Worm (Caenorhabditis elegans) whole organism, L2 larva: ENCODE results near the gene F44E2.9.

Experiments used
- C34F6.9 ChIP-seq: fragments of 150-350 bp; optimal IDR thresholded peaks from 2 replicates; lab custom pipeline; 2014; ENCODE audit warnings: missing biosample characterization, missing genetic modification characterization
- F13H6.1 ChIP-seq: sonication (generic microtip); optimal IDR thresholded peaks from 2 replicates; lab custom pipeline; 2016; ENCODE audit warnings: missing genetic modification characterization, missing compliant biosample characterization
- R02D3.7 ChIP-seq: fragments of 150-350 bp; optimal IDR thresholded peaks from 2 replicates; lab custom pipeline; 2014; ENCODE audit warnings: missing biosample characterization, missing genetic modification characterization
- ZK546.5 ChIP-seq: sonication (generic microtip); optimal IDR thresholded peaks from 2 replicates; lab custom pipeline; 2017; ENCODE audit warnings: missing biosample characterization, missing genetic modification characterization
- alr-1 ChIP-seq: fragments of 150-350 bp; optimal IDR thresholded peaks from 2 replicates; lab custom pipeline; 2014; ENCODE audit warnings: missing biosample characterization, missing genetic modification characterization
- aly-2 ChIP-seq: fragments of 150-350 bp; optimal IDR thresholded peaks from 2 replicates; lab custom pipeline; 2014; ENCODE audit warnings: missing biosample characterization, missing genetic modification characterization
- ceh-16 ChIP-seq: fragments of 150-350 bp; optimal IDR thresholded peaks from 2 replicates; lab custom pipeline; 2014; ENCODE audit warnings: missing biosample characterization, missing genetic modification characterization
- dmd-4 ChIP-seq: sonication (generic microtip); optimal IDR thresholded peaks from 2 replicates; lab custom pipeline; 2017; ENCODE audit warnings: missing biosample characterization, missing genetic modification characterization
- egl-27 ChIP-seq: sonication (generic microtip); optimal IDR thresholded peaks from 3 replicates; lab custom pipeline; 2017; ENCODE audit warnings: missing biosample characterization, missing genetic modification reagents, missing genetic modification characterization
- elt-1 ChIP-seq: fragments of 150-350 bp; optimal IDR thresholded peaks from 2 replicates; lab custom pipeline; 2014; ENCODE audit warnings: missing biosample characterization, missing genetic modification characterization
- elt-3 ChIP-seq: sonication (generic microtip); optimal IDR thresholded peaks from 2 replicates; lab custom pipeline; 2017; ENCODE audit warnings: missing biosample characterization, missing genetic modification characterization
- fos-1 ChIP-seq: fragments of 150-350 bp; optimal IDR thresholded peaks from 2 replicates; lab custom pipeline; 2014; ENCODE audit warnings: missing biosample characterization, missing genetic modification characterization
- gmeb-1 ChIP-seq: fragments of 150-350 bp; optimal IDR thresholded peaks from 2 replicates; lab custom pipeline; 2014; ENCODE audit warnings: missing biosample characterization, missing genetic modification characterization
- lin-11 ChIP-seq: fragments of 150-350 bp; sonication (generic microtip); optimal IDR thresholded peaks from 2 replicates; lab custom pipeline; 2014; ENCODE audit warnings: missing biosample characterization, missing genetic modification characterization, inconsistent platforms, mixed read lengths
- lin-13 ChIP-seq: fragments of 150-350 bp; optimal IDR thresholded peaks from 2 replicates; lab custom pipeline; 2014; ENCODE audit warnings: missing biosample characterization, missing genetic modification reagents, missing genetic modification characterization
- lin-39 ChIP-seq: fragments of 150-350 bp; optimal IDR thresholded peaks from 2 replicates; lab custom pipeline; 2014; ENCODE audit warnings: missing biosample characterization, missing genetic modification reagents, missing genetic modification characterization
- lsy-2 ChIP-seq, 2 experiments: fragments of 150-350 bp in 1 of 2; sonication (generic microtip) in 1 of 2; optimal IDR thresholded peaks; 2 replicates each; lab custom pipeline; 2014 to 2017; ENCODE audit warnings: missing biosample characterization in 2 of 2, missing genetic modification characterization in 2 of 2
- mab-5 ChIP-seq: fragments of 150-350 bp; optimal IDR thresholded peaks from 2 replicates; lab custom pipeline; 2014; ENCODE audit warnings: missing biosample characterization, missing genetic modification characterization
- mbf-1 ChIP-seq: sonication (generic microtip); optimal IDR thresholded peaks from 2 replicates; lab custom pipeline; 2017; ENCODE audit warnings: missing biosample characterization, missing genetic modification characterization
- mdl-1 ChIP-seq, 2 experiments: fragments of 150-350 bp in 1 of 2; sonication (generic microtip) in 1 of 2; optimal IDR thresholded peaks; 2 replicates each; lab custom pipeline; 2017; ENCODE audit warnings: missing biosample characterization in 2 of 2, missing genetic modification characterization in 2 of 2
- nhr-11 ChIP-seq: fragments of 150-350 bp; optimal IDR thresholded peaks from 2 replicates; lab custom pipeline; 2014; ENCODE audit warnings: missing biosample characterization, missing genetic modification characterization
- nhr-12 ChIP-seq: fragments of 150-350 bp; optimal IDR thresholded peaks from 2 replicates; lab custom pipeline; 2014; ENCODE audit warnings: missing biosample characterization, missing genetic modification characterization
- nhr-129 ChIP-seq: fragments of 150-350 bp; optimal IDR thresholded peaks from 2 replicates; lab custom pipeline; 2014; ENCODE audit warnings: missing biosample characterization, missing genetic modification characterization
- nhr-21 ChIP-seq: fragments of 150-350 bp; optimal IDR thresholded peaks from 2 replicates; lab custom pipeline; 2014; ENCODE audit warnings: missing biosample characterization, missing genetic modification characterization
- nhr-23 ChIP-seq: fragments of 150-350 bp; optimal IDR thresholded peaks from 2 replicates; lab custom pipeline; 2014; ENCODE audit warnings: missing biosample characterization, missing genetic modification reagents, missing genetic modification characterization
- nhr-237 ChIP-seq: fragments of 150-350 bp; optimal IDR thresholded peaks from 2 replicates; lab custom pipeline; 2014; ENCODE audit warnings: missing biosample characterization, missing genetic modification characterization
- nhr-25 ChIP-seq: fragments of 150-350 bp; sonication (generic microtip); optimal IDR thresholded peaks from 3 replicates; lab custom pipeline; 2014; ENCODE audit warnings: missing biosample characterization, missing genetic modification characterization
- nhr-6 ChIP-seq: fragments of 150-350 bp; optimal IDR thresholded peaks from 2 replicates; lab custom pipeline; 2014; ENCODE audit warnings: missing biosample characterization, missing genetic modification characterization
- nhr-77 ChIP-seq: fragments of 150-350 bp; optimal IDR thresholded peaks from 2 replicates; lab custom pipeline; 2014; ENCODE audit warnings: missing biosample characterization, missing genetic modification characterization
- peb-1 ChIP-seq: fragments of 150-350 bp; optimal IDR thresholded peaks from 2 replicates; lab custom pipeline; 2014; ENCODE audit warnings: missing biosample characterization, missing genetic modification characterization
- sem-4 ChIP-seq: fragments of 150-350 bp; optimal IDR thresholded peaks from 2 replicates; lab custom pipeline; 2014; ENCODE audit warnings: missing biosample characterization, missing genetic modification reagents, missing genetic modification characterization
- skn-1 ChIP-seq: sonication (generic microtip); optimal IDR thresholded peaks from 2 replicates; lab custom pipeline; 2017; ENCODE audit warnings: missing biosample characterization, missing genetic modification characterization
- sma-3 ChIP-seq: sonication (generic microtip); optimal IDR thresholded peaks from 2 replicates; lab custom pipeline; 2016; ENCODE audit warnings: missing genetic modification reagents, missing genetic modification characterization, missing compliant biosample characterization
- sma-9 ChIP-seq, 2 experiments: fragments of 150-350 bp in 1 of 2; sonication (generic microtip) in 1 of 2; optimal IDR thresholded peaks; 2 replicates each; lab custom pipeline; 2014 to 2016; ENCODE audit warnings: missing genetic modification characterization in 2 of 2, mild to moderate bottlenecking in 1 of 2, missing biosample characterization in 1 of 2, missing compliant biosample characterization in 1 of 2, missing genetic modification reagents in 1 of 2, moderate library complexity in 1 of 2
- snpc-4 ChIP-seq: fragments of 150-350 bp; optimal IDR thresholded peaks from 2 replicates; lab custom pipeline; 2014; ENCODE audit warnings: missing biosample characterization, missing genetic modification characterization
- unc-39 ChIP-seq: fragments of 150-350 bp; optimal IDR thresholded peaks from 2 replicates; lab custom pipeline; 2014; ENCODE audit warnings: missing biosample characterization, missing genetic modification characterization
- ztf-1 ChIP-seq: fragments of 200-800 bp; sonication (Bioruptor generic); conservative IDR thresholded peaks from 2 replicates; pipeline ENCODE4 v1.3.6; 2022; ENCODE audit warnings: missing genetic modification characterization, missing compliant biosample characterization
- ztf-11 ChIP-seq: sonication (generic microtip); optimal IDR thresholded peaks from 2 replicates; lab custom pipeline; 2017; ENCODE audit warnings: missing biosample characterization, missing genetic modification characterization
- ztf-4 ChIP-seq: fragments of 150-350 bp; optimal IDR thresholded peaks from 2 replicates; lab custom pipeline; 2014; ENCODE audit warnings: missing biosample characterization, missing genetic modification characterization

Gene F44E2.9

DNA sequence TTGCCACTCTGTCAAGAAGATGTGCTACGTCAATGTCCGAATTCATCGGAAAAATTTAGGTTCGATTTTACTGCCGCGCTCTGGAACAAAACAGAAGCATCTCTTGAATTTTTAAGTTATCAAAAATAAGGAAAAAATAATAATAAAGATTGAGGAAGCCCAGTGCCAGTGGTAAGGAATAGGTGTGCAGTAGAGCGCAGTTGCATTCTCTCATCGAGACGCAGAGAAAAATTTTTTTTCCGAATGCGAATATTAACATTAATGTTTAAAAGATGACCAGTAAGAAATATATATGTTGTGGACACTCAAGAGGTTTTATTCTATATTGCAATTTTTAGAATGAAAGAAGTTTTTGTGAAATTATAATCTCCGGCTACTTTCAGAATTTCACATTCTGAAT lies 2.6 kb downstream of the F44E2.9 start (continued):
- TF ChIP-seq ztf-1 (GFP tag; lab: Robert Waterston, UW) (no peak), lin-13 (GFP tag; lab: Kevin White, UChicago) (peak; percentile 34), egl-27 (no peak), mbf-1 (tag; lab: Kevin White, UChicago) (no peak), dmd-4 (tag; lab: Kevin White, UChicago) (no peak), nhr-25 (tag; lab: Kevin White, UChicago) (no peak), mab-5 (tag; lab: Kevin White, UChicago) (no peak), lsy-2 (tag; optimal IDR thresholded peaks at IDR 0.05; lab: Kevin White, UChicago) (peak in 1 of 2 experiments; percentile 73), nhr-6 (no peak), lin-39 (tag; lab: Kevin White, UChicago) (no peak), unc-39 (tag; lab: Kevin White, UChicago) (no peak), lin-11 (no peak), aly-2 (tag; lab: Kevin White, UChicago) (no peak), elt-3 (no peak), ZK546.5 (tag; lab: Kevin White, UChicago) (no peak), C34F6.9 (tag; lab: Kevin White, UChicago) (peak; percentile 74), skn-1 (tag; lab: Kevin White, UChicago) (no peak)

DNA sequence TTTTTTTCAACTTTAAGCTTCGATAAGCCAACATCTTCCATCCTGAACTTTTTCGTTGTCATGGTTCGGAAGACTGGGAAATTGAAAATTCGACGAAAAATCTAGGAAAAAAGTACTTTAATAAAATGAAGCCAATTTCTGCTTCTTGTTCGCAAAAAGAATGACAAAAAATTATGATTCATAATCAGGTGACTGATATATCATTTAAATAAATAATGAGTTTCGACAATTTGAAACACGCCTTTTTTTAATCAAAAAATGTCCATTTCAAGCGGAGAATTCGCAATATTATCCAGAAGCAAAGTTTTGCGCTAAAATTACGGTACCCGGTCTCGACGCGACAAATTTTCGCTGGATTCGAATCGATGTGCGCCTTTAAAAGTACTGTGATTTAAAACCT lies 5.2 kb downstream of the F44E2.9 start, which contains the start of gene F44E2.6:
Gene F44E2.6 (minus strand): TSS at position 101 of the 400 bp plus-strand sequence.
- TF ChIP-seq C34F6.9 (tag; lab: Kevin White, UChicago) (no peak), egl-27 (no peak), dmd-4 (tag; lab: Kevin White, UChicago) (no peak), nhr-21 (no peak), F13H6.1 (tag; lab: Kevin White, UChicago) (no peak), peb-1 (no peak), nhr-25 (tag; lab: Kevin White, UChicago) (no peak), R02D3.7 (tag; lab: Kevin White, UChicago) (no peak), sma-9 (GFP tag; optimal IDR thresholded peaks at IDR 0.05; lab: Kevin White, UChicago) (no peak), sma-9 (tag; optimal IDR thresholded peaks at IDR 0.05; lab: Kevin White, UChicago) (no peak), mab-5 (tag; lab: Kevin White, UChicago) (no peak), ZK546.5 (tag; lab: Kevin White, UChicago) (no peak), fos-1 (tag; lab: Kevin White, UChicago) (no peak), gmeb-1 (tag; lab: Kevin White, UChicago) (no peak), ztf-11 (no peak), alr-1 (tag; lab: Kevin White, UChicago) (no peak)

DNA sequence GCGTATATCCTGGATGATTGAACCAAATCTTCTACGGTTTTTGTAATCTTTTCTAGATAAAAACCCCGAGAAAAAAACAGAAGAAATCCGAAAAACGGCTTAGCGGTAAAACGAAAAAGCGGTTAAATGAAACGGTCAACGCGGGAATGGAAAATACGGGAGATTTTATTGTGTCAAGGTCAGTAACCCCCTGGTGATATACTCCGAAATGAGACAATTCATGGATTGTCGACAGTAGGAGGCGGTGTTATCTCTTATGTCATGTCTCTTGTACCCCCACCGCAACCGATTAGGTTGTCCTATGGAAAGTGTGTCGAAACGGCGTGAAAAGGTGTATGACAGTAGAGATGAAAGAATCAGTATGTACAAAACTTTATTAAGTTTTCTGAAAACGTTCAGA lies 6.2 kb downstream of the F44E2.9 start:
- TF ChIP-seq elt-1 (tag; lab: Kevin White, UChicago) (no peak), nhr-25 (tag; lab: Kevin White, UChicago) (no peak), mdl-1 (tag; optimal IDR thresholded peaks at IDR 0.05; lab: Kevin White, UChicago) (no peak), snpc-4 (tag; lab: Kevin White, UChicago) (no peak), R02D3.7 (tag; lab: Kevin White, UChicago) (no peak), nhr-11 (tag; lab: Kevin White, UChicago) (no peak), nhr-21 (no peak), peb-1 (no peak), nhr-129 (tag; lab: Kevin White, UChicago) (no peak), lin-13 (GFP tag; lab: Kevin White, UChicago) (no peak), mbf-1 (tag; lab: Kevin White, UChicago) (no peak), ztf-4 (tag; lab: Kevin White, UChicago) (no peak), lin-39 (tag; lab: Kevin White, UChicago) (no peak), egl-27 (no peak)

DNA sequence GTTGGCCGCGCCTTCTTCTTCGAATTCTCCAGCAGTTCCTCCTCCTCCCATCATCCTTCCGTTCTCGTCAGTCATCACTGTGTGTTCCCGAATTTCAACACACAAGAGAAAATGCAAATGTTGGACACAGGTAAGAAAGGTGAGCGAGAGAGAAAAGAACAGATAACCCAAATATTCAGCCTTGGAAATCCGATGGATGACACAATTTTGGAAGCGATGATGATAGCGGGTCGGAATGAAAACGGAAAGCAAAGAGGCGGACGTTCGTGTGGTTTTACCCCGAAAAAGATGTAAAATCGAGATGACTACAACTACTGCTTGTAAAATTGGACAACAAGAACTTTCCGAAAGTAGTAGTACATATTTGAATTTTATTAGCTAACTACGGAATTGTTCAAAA lies 10.5 kb downstream of the F44E2.9 start:
- TF ChIP-seq R02D3.7 (tag; lab: Kevin White, UChicago) (no peak), sma-3 (GFP tag; lab: Kevin White, UChicago) (no peak), lin-13 (GFP tag; lab: Kevin White, UChicago) (no peak), nhr-25 (tag; lab: Kevin White, UChicago) (no peak), nhr-237 (no peak)

DNA sequence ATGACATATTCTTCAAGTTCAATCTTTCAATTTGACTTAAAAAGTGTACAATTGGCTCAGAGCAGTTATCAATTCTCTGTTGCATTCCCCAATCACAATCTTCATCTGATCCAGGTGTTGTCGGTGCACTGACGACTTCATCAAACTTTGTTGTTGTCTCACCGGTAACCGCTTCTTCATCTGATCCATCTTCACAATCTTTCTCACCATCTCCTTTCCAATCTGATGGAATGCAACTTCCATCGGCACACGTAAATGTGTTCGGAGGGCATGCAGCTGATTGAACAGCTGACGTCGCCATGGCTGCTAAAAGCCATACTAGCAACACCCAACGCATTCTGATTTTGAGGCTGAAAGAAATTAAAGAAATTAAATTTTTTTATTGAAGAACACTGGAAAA lies 12.3 kb downstream of the F44E2.9 start, which contains the start of gene F44E2.4:
Gene F44E2.4 (minus strand): TSS at position 350 of the 400 bp plus-strand sequence.
- TF ChIP-seq mdl-1 (tag; optimal IDR thresholded peaks at IDR 0.05; lab: Kevin White, UChicago) (no peak), nhr-77 (tag; lab: Kevin White, UChicago) (no peak), sem-4 (tag; lab: Kevin White, UChicago) (no peak), nhr-12 (tag; lab: Kevin White, UChicago) (no peak), nhr-6 (no peak), R02D3.7 (tag; lab: Kevin White, UChicago) (no peak), dmd-4 (tag; lab: Kevin White, UChicago) (no peak), ceh-16 (peak; percentile 6), elt-3 (no peak), lin-39 (tag; lab: Kevin White, UChicago) (no peak), nhr-23 (no peak), elt-1 (tag; lab: Kevin White, UChicago) (peak; percentile 44), nhr-21 (no peak), lsy-2 (tag; optimal IDR thresholded peaks at IDR 0.05; lab: Kevin White, UChicago) (no peak)
